Fruit fly (Drosophila melanogaster): Measurements from ENCODE around the gene CG12236.

Gene CG12236

dm6 chrX:5904377-5905085, 3.4 kb upstream of the CG12236 start (continued):
- no peak for TF ChIP-seq jing (GFP tag; optimal IDR thresholded peaks at IDR 0.05)
- TF ChIP-seq CG17328 (GFP tag; IDR thresholded peaks at IDR 0.05), result no peak
- peak; percentile 70 for TF ChIP-seq CG1832 (GFP tag; optimal IDR thresholded peaks at IDR 0.05)
- no peak for TF ChIP-seq CG33557 (GFP tag; optimal IDR thresholded peaks at IDR 0.05)
- no peak for TF ChIP-seq Dad (GFP tag; optimal IDR thresholded peaks at IDR 0.05)
- TF ChIP-seq Myb (GFP tag; optimal IDR thresholded peaks at IDR 0.05), result no peak
- TF ChIP-seq nmo (GFP tag; optimal IDR thresholded peaks at IDR 0.05), result no peak
- peak; percentile 72 for TF ChIP-seq CG17385 (GFP tag; optimal IDR thresholded peaks at IDR 0.05)
- TF ChIP-seq pan (optimal IDR thresholded peaks at IDR 0.05), result no peak
- TF ChIP-seq pan (GFP tag; optimal IDR thresholded peaks at IDR 0.05 in 1 of 2, IDR thresholded peaks at IDR 0.05 in 1 of 2), result no peak
- TF ChIP-seq lmd (GFP tag; IDR thresholded peaks at IDR 0.05), result no peak
- TF ChIP-seq CG43689 (GFP tag; IDR thresholded peaks at IDR 0.05), result no peak
- no peak for TF ChIP-seq CG5953 (GFP tag; IDR thresholded peaks at IDR 0.05)
- TF ChIP-seq CG16813 (GFP tag; IDR thresholded peaks at IDR 0.05; ENCODE audit: partially characterized antibody), result no peak
- TF ChIP-seq Mrtf (GFP tag; IDR thresholded peaks at IDR 0.05), result no peak
- TF ChIP-seq stc (GFP tag; IDR thresholded peaks at IDR 0.05), result no peak
- peak; percentile 72 for TF ChIP-seq cg (GFP tag; optimal IDR thresholded peaks at IDR 0.05)
- TF ChIP-seq caup (GFP tag; optimal IDR thresholded peaks at IDR 0.05; ENCODE audit: severe bottlenecking), result no peak
- no peak for TF ChIP-seq CG10209 (GFP tag; optimal IDR thresholded peaks at IDR 0.05)
- TF ChIP-seq CG3847 (GFP tag; IDR thresholded peaks at IDR 0.05), result no peak
- peak; percentile 75 for TF ChIP-seq kni (GFP tag; optimal IDR thresholded peaks at IDR 0.05)
- no peak for TF ChIP-seq CG30020 (tag; optimal IDR thresholded peaks at IDR 0.05)
- TF ChIP-seq Med (GFP tag), result peak; percentile 53
- TF ChIP-seq CG33213 (GFP tag; optimal IDR thresholded peaks at IDR 0.05), result no peak
- TF ChIP-seq CG9932 (GFP tag; IDR thresholded peaks at IDR 0.05), result no peak
- TF ChIP-seq Bdp1 (GFP tag; optimal IDR thresholded peaks at IDR 0.05), result no peak
- TF ChIP-seq hbn (GFP tag; IDR thresholded peaks at IDR 0.05; ENCODE audit: partially characterized antibody), result no peak
- TF ChIP-seq CG6254 (GFP tag; optimal IDR thresholded peaks at IDR 0.05), result no peak
- TF ChIP-seq shn (GFP tag; optimal IDR thresholded peaks at IDR 0.05), result no peak
- TF ChIP-seq Oli (tag; optimal IDR thresholded peaks at IDR 0.05), result no peak
- TF ChIP-seq CG2889 (GFP tag; IDR thresholded peaks at IDR 0.05), result no peak
- TF ChIP-seq CG34422 (GFP tag; IDR thresholded peaks at IDR 0.05), result peak; percentile 71; the same call in 1 of the 3 replicates
- no peak for TF ChIP-seq CG9215 (GFP tag; IDR thresholded peaks at IDR 0.05)
- no peak for TF ChIP-seq Asciz (GFP tag; optimal IDR thresholded peaks at IDR 0.05)
- TF ChIP-seq CG10321 (GFP tag; IDR thresholded peaks at IDR 0.05), result peak; percentile 70
- TF ChIP-seq row (GFP tag; IDR thresholded peaks at IDR 0.05), result no peak
- TF ChIP-seq pros (GFP tag; optimal IDR thresholded peaks at IDR 0.05), result peak; percentile 43
- no peak for TF ChIP-seq tgo (GFP tag; IDR thresholded peaks at IDR 0.05)
- peak; percentile 17 for TF ChIP-seq CG15269 (tag; optimal IDR thresholded peaks at IDR 0.05)
- no peak for TF ChIP-seq Bteb2 (GFP tag; optimal IDR thresholded peaks at IDR 0.05)
- TF ChIP-seq nom (GFP tag; optimal IDR thresholded peaks at IDR 0.05), result no peak
- no peak for TF ChIP-seq B-H1 (GFP tag; IDR thresholded peaks at IDR 0.05)
- TF ChIP-seq CG16815 (GFP tag; optimal IDR thresholded peaks at IDR 0.05), result no peak
- TF ChIP-seq CG6791 (GFP tag; IDR thresholded peaks at IDR 0.05; ENCODE audit: partially characterized antibody), result no peak
- TF ChIP-seq chm (GFP tag; IDR thresholded peaks at IDR 0.05), result no peak
- TF ChIP-seq cad (GFP tag; optimal IDR thresholded peaks at IDR 0.05), result no peak
- no peak for TF ChIP-seq Lim3 (GFP tag; IDR thresholded peaks at IDR 0.05)
- no peak for TF ChIP-seq sna (GFP tag; IDR thresholded peaks at IDR 0.05; ENCODE audit: partially characterized antibody)
- no peak for TF ChIP-seq Hr51 (GFP tag; optimal IDR thresholded peaks at IDR 0.05)
- no peak for TF ChIP-seq da (GFP tag; optimal IDR thresholded peaks at IDR 0.05)

Data from whole organism, embryonic.